Fruit fly (Drosophila melanogaster) whole organism, embryonic: ENCODE measurements around the gene CG34179.

Source experiments
- Bteb2 ChIP-seq: fragments of 200-800 bp; sonication (Bioruptor generic); optimal IDR thresholded peaks from 2 replicates; lab custom pipeline; 2016; ENCODE audit warnings: missing biosample characterization, missing genetic modification characterization
- CG10979 ChIP-seq: fragments of 200-800 bp; sonication (Bioruptor generic); optimal IDR thresholded peaks from 2 replicates; lab custom pipeline; 2018; ENCODE audit warnings: missing biosample characterization, mild to moderate bottlenecking, missing genetic modification characterization, moderate library complexity
- CG11093 ChIP-seq: fragments of 200-800 bp; sonication (Bioruptor generic); IDR thresholded peaks from 3 replicates; pipeline ENCODE4 v1.3.6; 2022; ENCODE audit warnings: missing biosample characterization, missing genetic modification characterization
- CG13775 ChIP-seq: fragments of 200-800 bp; sonication (Bioruptor generic); optimal IDR thresholded peaks from 3 replicates; lab custom pipeline; 2017; ENCODE audit warnings: missing biosample characterization, mild to moderate bottlenecking, missing genetic modification characterization
- CG14014 ChIP-seq: fragments of 200-800 bp; sonication (Bioruptor generic); IDR thresholded peaks from 2 replicates; pipeline ENCODE4 v1.3.6; 2022; ENCODE audit warnings: missing biosample characterization, missing genetic modification characterization
- CG14441 ChIP-seq: fragments of 200-800 bp; sonication (Bioruptor generic); IDR thresholded peaks from 2 replicates; pipeline ENCODE4 v1.3.6; 2022; ENCODE audit warnings: missing biosample characterization, missing genetic modification characterization
- CG15601 ChIP-seq: fragments of 200-800 bp; sonication (Bioruptor generic); optimal IDR thresholded peaks from 3 replicates; lab custom pipeline; 2019; ENCODE audit warnings: missing biosample characterization, mild to moderate bottlenecking, missing genetic modification characterization, moderate library complexity
- CG18011 ChIP-seq: fragments of 200-800 bp; sonication (Bioruptor generic); optimal IDR thresholded peaks from 2 replicates; lab custom pipeline; 2017; ENCODE audit warnings: missing biosample characterization, missing genetic modification characterization, mild to moderate bottlenecking, moderate library complexity, missing genotype
- CG30431 ChIP-seq: fragments of 200-800 bp; sonication (Bioruptor generic); optimal IDR thresholded peaks from 2 replicates; lab custom pipeline; 2017; ENCODE audit warnings: missing biosample characterization, missing genetic modification characterization
- CG3281 ChIP-seq: fragments of 200-800 bp; sonication (Bioruptor generic); optimal IDR thresholded peaks from 3 replicates; lab custom pipeline; 2017; ENCODE audit warnings: missing biosample characterization, mild to moderate bottlenecking, missing genetic modification characterization
- CG33213 ChIP-seq: fragments of 200-800 bp; sonication (Bioruptor generic); optimal IDR thresholded peaks from 3 replicates; lab custom pipeline; 2016; ENCODE audit warnings: missing biosample characterization, missing genetic modification characterization
- CG4424 ChIP-seq: fragments of 200-800 bp; sonication (Bioruptor generic); optimal IDR thresholded peaks from 3 replicates; lab custom pipeline; 2016; ENCODE audit warnings: missing biosample characterization, missing genetic modification characterization
- CG7987 ChIP-seq: fragments of 200-800 bp; sonication (Bioruptor generic); optimal IDR thresholded peaks from 2 replicates; lab custom pipeline; 2018; ENCODE audit warnings: missing biosample characterization, mild to moderate bottlenecking, missing genetic modification characterization, moderate library complexity
- CG9215 ChIP-seq: fragments of 200-800 bp; sonication (Bioruptor generic); IDR thresholded peaks from 2 replicates; pipeline ENCODE4 v1.3.6; 2022; ENCODE audit warnings: missing biosample characterization, missing genetic modification characterization
- CG9932 ChIP-seq: fragments of 200-800 bp; sonication (Bioruptor generic); IDR thresholded peaks from 2 replicates; pipeline ENCODE4 v1.3.6; 2022; ENCODE audit warnings: missing biosample characterization, missing genetic modification characterization
- Chrac-16 ChIP-seq: fragments of 200-800 bp; sonication (Bioruptor generic); optimal IDR thresholded peaks from 3 replicates; lab custom pipeline; 2016; ENCODE audit warnings: missing biosample characterization, missing genetic modification characterization
- Deaf1 ChIP-seq: fragments of 200-800 bp; optimal IDR thresholded peaks from 3 replicates; lab custom pipeline; 2019; ENCODE audit warnings: missing biosample characterization, mild to moderate bottlenecking, missing genetic modification characterization, moderate library complexity
- Doc3 ChIP-seq: fragments of 200-800 bp; sonication (Bioruptor generic); IDR thresholded peaks from 3 replicates; pipeline ENCODE4 v1.3.6; 2022; ENCODE audit warnings: missing biosample characterization, missing genetic modification characterization; ENCODE audit not compliant: partially characterized antibody
- Ets97D ChIP-seq: fragments of 200-800 bp; sonication (Bioruptor generic); optimal IDR thresholded peaks from 3 replicates; lab custom pipeline; 2016; ENCODE audit warnings: missing biosample characterization, missing genetic modification characterization
- Gug ChIP-seq: fragments of 200-800 bp; sonication (Bioruptor generic); IDR thresholded peaks from 4 replicates; pipeline ENCODE4 v1.3.6; 2022; ENCODE audit warnings: missing biosample characterization, missing genetic modification characterization
- HLHmδ ChIP-seq: fragments of 200-800 bp; sonication (Bioruptor generic); optimal IDR thresholded peaks from 2 replicates; lab custom pipeline; 2018; ENCODE audit warnings: missing biosample characterization, mild to moderate bottlenecking, missing genetic modification characterization, moderate library complexity
- MBD-R2 ChIP-seq: fragments of 200-800 bp; sonication (Bioruptor generic); IDR thresholded peaks from 2 replicates; pipeline ENCODE4 v1.3.6; 2022; ENCODE audit warnings: missing biosample characterization, missing genetic modification characterization
- PHDP ChIP-seq: fragments of 200-800 bp; sonication (Bioruptor generic); optimal IDR thresholded peaks from 3 replicates; lab custom pipeline; 2018; ENCODE audit warnings: missing biosample characterization, mild to moderate bottlenecking, missing genetic modification characterization, moderate library complexity
- Pdp1 ChIP-seq, 2 experiments: fragments of 200-800 bp; sonication (Bioruptor generic); optimal IDR thresholded peaks; 3 replicates each; lab custom pipeline; 2016; ENCODE audit warnings: missing biosample characterization in 2 of 2, missing genetic modification characterization in 2 of 2, mild to moderate bottlenecking in 1 of 2, moderate library complexity in 1 of 2
- Poxn ChIP-seq: fragments of 200-800 bp; sonication (Bioruptor generic); IDR thresholded peaks from 2 replicates; pipeline ENCODE4 v1.3.6; 2022; ENCODE audit warnings: missing biosample characterization, missing genetic modification characterization
- chif ChIP-seq, 2 experiments: fragments of 200-800 bp; sonication (Bioruptor generic); optimal IDR thresholded peaks; 3 replicates each; lab custom pipeline; 2016; ENCODE audit warnings: missing biosample characterization in 2 of 2, missing genetic modification characterization in 2 of 2
- ci ChIP-seq: fragments of 200-800 bp; sonication (Bioruptor generic); IDR thresholded peaks from 3 replicates; pipeline ENCODE4 v1.3.6; 2022; ENCODE audit warnings: missing biosample characterization, missing genetic modification characterization
- cwo ChIP-seq: fragments of 200-800 bp; sonication (Bioruptor generic); optimal IDR thresholded peaks from 3 replicates; lab custom pipeline; 2017; ENCODE audit warnings: missing biosample characterization, missing genetic modification characterization, mild to moderate bottlenecking, moderate library complexity, missing genetic modification reagents
- dpn ChIP-seq, 2 experiments: fragments of 200-800 bp; sonication (Bioruptor generic); optimal IDR thresholded peaks; 3 replicates each; lab custom pipeline; 2016; ENCODE audit warnings: missing biosample characterization in 2 of 2, missing genetic modification characterization in 2 of 2
- gfzf ChIP-seq: fragments of 200-800 bp; sonication (Bioruptor generic); optimal IDR thresholded peaks from 2 replicates; lab custom pipeline; 2016; ENCODE audit warnings: missing biosample characterization, mild to moderate bottlenecking, missing genetic modification characterization, moderate library complexity
- h ChIP-seq: fragments of >200 bp; optimal IDR thresholded peaks from 2 replicates; lab custom pipeline; 2017
- her ChIP-seq: fragments of 200-800 bp; sonication (Bioruptor generic); optimal IDR thresholded peaks from 2 replicates; lab custom pipeline; 2016; ENCODE audit warnings: missing biosample characterization, missing genetic modification characterization
- inv ChIP-seq: fragments of 200-800 bp; sonication (Bioruptor generic); IDR thresholded peaks from 2 replicates; pipeline ENCODE4 v1.3.6; 2022; ENCODE audit warnings: missing biosample characterization, missing genetic modification characterization; ENCODE audit not compliant: partially characterized antibody
- pho ChIP-seq: fragments of 200-800 bp; sonication (Bioruptor generic); optimal IDR thresholded peaks from 2 replicates; lab custom pipeline; 2016; ENCODE audit warnings: missing biosample characterization, missing genetic modification characterization
- pita ChIP-seq: fragments of 200-800 bp; sonication (Bioruptor generic); optimal IDR thresholded peaks from 2 replicates; lab custom pipeline; 2017; ENCODE audit warnings: missing biosample characterization, mild to moderate bottlenecking, missing genetic modification characterization
- prd ChIP-seq, 3 experiments: fragments of >200 bp in 2 of 3; fragments of 200-800 bp in 1 of 3; sonication (Bioruptor generic) in 1 of 3; optimal IDR thresholded peaks in 2 of 3; IDR thresholded peaks in 1 of 3; 2 replicates in 2 of 3; 3 replicates in 1 of 3; pipeline versions ENCODE4 v1.3.6 to Lab custom; 2017 to 2022; ENCODE audit warnings: missing biosample characterization in 1 of 3, missing genetic modification characterization in 1 of 3
- pzg ChIP-seq: fragments of 200-800 bp; sonication (Bioruptor generic); optimal IDR thresholded peaks from 3 replicates; lab custom pipeline; 2018; ENCODE audit warnings: missing biosample characterization, mild to moderate bottlenecking, missing genetic modification characterization, moderate library complexity
- rib ChIP-seq: fragments of 200-800 bp; sonication (Bioruptor generic); IDR thresholded peaks from 2 replicates; pipeline ENCODE4 v1.3.6; 2022; ENCODE audit warnings: missing biosample characterization, missing genetic modification characterization
- run ChIP-seq: fragments of 200-800 bp; sonication (Bioruptor generic); optimal IDR thresholded peaks from 3 replicates; lab custom pipeline; 2018; ENCODE audit warnings: missing biosample characterization, mild to moderate bottlenecking, missing genetic modification characterization
- sima ChIP-seq: fragments of 200-800 bp; sonication (Bioruptor generic); optimal IDR thresholded peaks from 2 replicates; lab custom pipeline; 2016; ENCODE audit warnings: missing biosample characterization, missing genetic modification characterization
- slou ChIP-seq: fragments of 200-800 bp; sonication (Bioruptor generic); optimal IDR thresholded peaks from 3 replicates; lab custom pipeline; 2016; ENCODE audit warnings: missing biosample characterization, missing genetic modification characterization
- tio ChIP-seq: fragments of 200-800 bp; sonication (Bioruptor generic); optimal IDR thresholded peaks from 2 replicates; lab custom pipeline; 2017; ENCODE audit warnings: missing biosample characterization, missing genetic modification characterization, inconsistent platforms
- tna ChIP-seq: fragments of 200-800 bp; sonication (Bioruptor generic); IDR thresholded peaks from 2 replicates; pipeline ENCODE4 v1.3.6; 2022; ENCODE audit warnings: missing biosample characterization, missing genetic modification characterization; ENCODE audit not compliant: partially characterized antibody
- tx ChIP-seq: fragments of 200-800 bp; sonication (Bioruptor generic); optimal IDR thresholded peaks from 2 replicates; lab custom pipeline; 2016; ENCODE audit warnings: missing biosample characterization, missing genetic modification characterization
- wek ChIP-seq: fragments of 200-800 bp; sonication (Bioruptor generic); optimal IDR thresholded peaks from 3 replicates; lab custom pipeline; 2018; ENCODE audit warnings: missing biosample characterization, mild to moderate bottlenecking, missing genetic modification characterization, moderate library complexity
- yki ChIP-seq: fragments of >200 bp; optimal IDR thresholded peaks from 3 replicates; lab custom pipeline; 2018
- zen ChIP-seq: fragments of 200-800 bp; sonication (Bioruptor generic); optimal IDR thresholded peaks from 3 replicates; lab custom pipeline; 2018; ENCODE audit warnings: missing biosample characterization, mild to moderate bottlenecking, missing genetic modification characterization, moderate library complexity
- zfh1 ChIP-seq: fragments of 200-800 bp; sonication (Bioruptor generic); IDR thresholded peaks from 3 replicates; pipeline ENCODE4 v1.3.6; 2022; ENCODE audit warnings: missing biosample characterization, missing genetic modification characterization
- zfh2 ChIP-seq: fragments of 200-800 bp; sonication (Bioruptor generic); optimal IDR thresholded peaks from 2 replicates; lab custom pipeline; 2016; ENCODE audit warnings: missing biosample characterization, missing genetic modification characterization

CG34179 gene

dm6 chr2L:6045972-6046718 lies 2.4 kb downstream of the CG34179 start, which contains the start of gene Pfas (continued):
- TF ChIP-seq cwo (GFP tag; lab: Kevin White, UChicago): peak; percentile 81
- TF ChIP-seq Pdp1 (GFP tag; optimal IDR thresholded peaks at IDR 0.05; lab: Kevin White, UChicago): peak; percentile 32 to 100
- no peak for TF ChIP-seq zen (tag; lab: Kevin White, UChicago)
- TF ChIP-seq MBD-R2 (GFP tag; lab: Robert Waterston, UW): peak; percentile 37
- peak; percentile 72 for TF ChIP-seq zfh2 (GFP tag; lab: Kevin White, UChicago)
- TF ChIP-seq tx (GFP tag; lab: Kevin White, UChicago): peak; percentile 47
- peak; percentile 72 for TF ChIP-seq her (GFP tag; lab: Kevin White, UChicago)
- peak; percentile 56 for TF ChIP-seq CG18011 (GFP tag; lab: Kevin White, UChicago)
- peak; percentile 26; the same call in 1 of the 3 replicates for TF ChIP-seq zfh1
- no peak for TF ChIP-seq Poxn
- TF ChIP-seq pita (GFP tag; lab: Kevin White, UChicago): no peak
- peak; percentile 74 for TF ChIP-seq CG7987
- peak; percentile 58 for TF ChIP-seq CG4424
- TF ChIP-seq CG11093 (GFP tag; lab: Robert Waterston, UW): no peak
- peak; percentile 22 for TF ChIP-seq CG10979
- peak; percentile 3 for TF ChIP-seq sima
- no peak for TF ChIP-seq inv
- peak; percentile 63 for TF ChIP-seq pho (GFP tag; lab: Kevin White, UChicago)
- no peak for TF ChIP-seq CG30431 (GFP tag; lab: Kevin White, UChicago)
- TF ChIP-seq HLHmδ: no peak
- TF ChIP-seq CG9932 (GFP tag; lab: Robert Waterston, UW): peak; percentile 68
- no peak for TF ChIP-seq Doc3
- TF ChIP-seq PHDP (tag; lab: Kevin White, UChicago): peak; percentile 66
- TF ChIP-seq Bteb2 (GFP tag; lab: Kevin White, UChicago): peak; percentile 28
- peak in 1 of 2 experiments; percentile 7 for TF ChIP-seq chif (GFP tag; optimal IDR thresholded peaks at IDR 0.05; lab: Kevin White, UChicago)
- peak; percentile 33 for TF ChIP-seq Ets97D (GFP tag; lab: Kevin White, UChicago)
- TF ChIP-seq tna (GFP tag; lab: Robert Waterston, UW): no peak
- 0 out of 4 replicates have a peak, but pooled peaks have one; percentile 17 for TF ChIP-seq Gug (GFP tag; lab: Robert Waterston, UW)
- no peak for TF ChIP-seq prd (optimal IDR thresholded peaks at IDR 0.05; lab: Kevin White, UChicago)
- TF ChIP-seq prd (GFP tag; IDR thresholded peaks at IDR 0.05; lab: Robert Waterston, UW): 0 out of 3 replicates have a peak, but pooled peaks have one; percentile 35
- TF ChIP-seq CG9215 (GFP tag; lab: Robert Waterston, UW): peak; percentile 23; the same call in 1 of the 2 replicates
- no peak for TF ChIP-seq yki (lab: Kevin White, UChicago)
- no peak for TF ChIP-seq run (tag; lab: Kevin White, UChicago)
- TF ChIP-seq slou (GFP tag; lab: Kevin White, UChicago): no peak
- peak; percentile 78; the same call in 2 of the 3 replicates for TF ChIP-seq ci (GFP tag; lab: Robert Waterston, UW)
- TF ChIP-seq Chrac-16 (GFP tag; lab: Kevin White, UChicago): peak; percentile 28
- no peak for TF ChIP-seq CG14441 (GFP tag; lab: Robert Waterston, UW)
- TF ChIP-seq dpn (GFP tag; optimal IDR thresholded peaks at IDR 0.05; lab: Kevin White, UChicago): peak; percentile 58 to 70
- no peak for TF ChIP-seq h (lab: Kevin White, UChicago)
- TF ChIP-seq pzg (GFP tag; lab: Kevin White, UChicago): peak; percentile 65
- TF ChIP-seq rib (GFP tag; lab: Robert Waterston, UW): peak; percentile 53
- TF ChIP-seq CG33213: peak; percentile 37
- TF ChIP-seq tio (GFP tag; lab: Kevin White, UChicago): no peak
- TF ChIP-seq CG3281 (GFP tag; lab: Kevin White, UChicago): peak; percentile 73
- TF ChIP-seq CG13775 (GFP tag; lab: Kevin White, UChicago): no peak
- no peak for TF ChIP-seq wek
- no peak for TF ChIP-seq gfzf (GFP tag; lab: Kevin White, UChicago)
- TF ChIP-seq CG15601 (tag; lab: Kevin White, UChicago): peak; percentile 52
- TF ChIP-seq Deaf1: peak; percentile 64
- peak; percentile 42; the same call in 1 of the 2 replicates for TF ChIP-seq CG14014 (GFP tag; lab: Robert Waterston, UW)
